Fruit fly (Drosophila melanogaster) whole organism, embryonic: ENCODE measurements around the gene CG6607.

ENCODE experiments used
- Atf6 ChIP-seq: fragments of 200-800 bp; sonication (Bioruptor generic); IDR thresholded peaks from 2 replicates; pipeline ENCODE4 v1.3.6; 2022; ENCODE audit warnings: missing biosample characterization, missing genetic modification characterization
- Bteb2 ChIP-seq: fragments of 200-800 bp; sonication (Bioruptor generic); optimal IDR thresholded peaks from 2 replicates; lab custom pipeline; 2016; ENCODE audit warnings: missing biosample characterization, missing genetic modification characterization
- CG10431 ChIP-seq: fragments of 200-800 bp; sonication (Bioruptor generic); optimal IDR thresholded peaks from 3 replicates; lab custom pipeline; 2018; ENCODE audit warnings: missing biosample characterization, mild to moderate bottlenecking, missing genetic modification characterization
- CG10654 ChIP-seq: fragments of 200-800 bp; sonication (Bioruptor generic); optimal IDR thresholded peaks from 2 replicates; lab custom pipeline; 2016; ENCODE audit warnings: missing biosample characterization, missing genetic modification characterization
- CG11093 ChIP-seq: fragments of 200-800 bp; sonication (Bioruptor generic); IDR thresholded peaks from 3 replicates; pipeline ENCODE4 v1.3.6; 2022; ENCODE audit warnings: missing biosample characterization, missing genetic modification characterization
- CG12659 ChIP-seq: fragments of 200-800 bp; sonication (Bioruptor generic); optimal IDR thresholded peaks from 3 replicates; lab custom pipeline; 2017; ENCODE audit warnings: mild to moderate bottlenecking, missing biosample characterization, missing genetic modification reagents, missing genetic modification characterization
- CG13287 ChIP-seq: fragments of 200-800 bp; sonication (Bioruptor generic); IDR thresholded peaks from 2 replicates; pipeline ENCODE4 v1.3.6; 2022; ENCODE audit warnings: missing biosample characterization, missing genetic modification characterization; ENCODE audit not compliant: partially characterized antibody
- CG14014 ChIP-seq: fragments of 200-800 bp; sonication (Bioruptor generic); IDR thresholded peaks from 2 replicates; pipeline ENCODE4 v1.3.6; 2022; ENCODE audit warnings: missing biosample characterization, missing genetic modification characterization
- CG15601 ChIP-seq: fragments of 200-800 bp; sonication (Bioruptor generic); optimal IDR thresholded peaks from 3 replicates; lab custom pipeline; 2019; ENCODE audit warnings: missing biosample characterization, mild to moderate bottlenecking, missing genetic modification characterization, moderate library complexity
- CG16815 ChIP-seq: fragments of 200-800 bp; sonication (Bioruptor generic); optimal IDR thresholded peaks from 3 replicates; lab custom pipeline; 2017; ENCODE audit warnings: missing biosample characterization, mild to moderate bottlenecking, missing genetic modification characterization
- CG17359 ChIP-seq: fragments of 200-800 bp; sonication (Bioruptor generic); optimal IDR thresholded peaks from 3 replicates; lab custom pipeline; 2018; ENCODE audit warnings: missing biosample characterization, mild to moderate bottlenecking, missing genetic modification characterization, moderate library complexity
- CG17385 ChIP-seq: fragments of 200-800 bp; sonication (Bioruptor generic); optimal IDR thresholded peaks from 3 replicates; lab custom pipeline; 2018; ENCODE audit warnings: missing biosample characterization, mild to moderate bottlenecking, missing genetic modification characterization
- CG17912 ChIP-seq: fragments of 200-800 bp; sonication (Bioruptor generic); optimal IDR thresholded peaks from 2 replicates; lab custom pipeline; 2018; ENCODE audit warnings: missing biosample characterization, mild to moderate bottlenecking, missing genetic modification characterization
- CG18262 ChIP-seq: fragments of 200-800 bp; optimal IDR thresholded peaks from 3 replicates; lab custom pipeline; 2019; ENCODE audit warnings: missing biosample characterization, mild to moderate bottlenecking, missing genetic modification characterization, moderate library complexity
- CG31441 ChIP-seq: fragments of 200-800 bp; sonication (Bioruptor generic); IDR thresholded peaks from 2 replicates; pipeline ENCODE4 v1.3.6; 2022; ENCODE audit warnings: missing biosample characterization, missing genetic modification characterization
- CG4730 ChIP-seq: fragments of 200-800 bp; sonication (Bioruptor generic); IDR thresholded peaks from 2 replicates; pipeline ENCODE4 v1.3.6; 2022; ENCODE audit warnings: missing biosample characterization, missing genetic modification characterization
- CG5245 ChIP-seq: fragments of 200-800 bp; sonication (Bioruptor generic); optimal IDR thresholded peaks from 3 replicates; lab custom pipeline; 2016; ENCODE audit warnings: missing biosample characterization, missing genetic modification characterization
- CG6689 ChIP-seq: fragments of 200-800 bp; sonication (Bioruptor generic); IDR thresholded peaks from 2 replicates; pipeline ENCODE4 v1.3.6; 2022; ENCODE audit warnings: missing biosample characterization, missing genetic modification characterization
- CG7372 ChIP-seq: fragments of 200-800 bp; sonication (Bioruptor generic); IDR thresholded peaks from 2 replicates; pipeline ENCODE4 v1.3.6; 2022; ENCODE audit warnings: missing biosample characterization, missing genetic modification characterization
- CG7745 ChIP-seq: fragments of 200-800 bp; sonication (Bioruptor generic); optimal IDR thresholded peaks from 2 replicates; lab custom pipeline; 2018; ENCODE audit warnings: missing biosample characterization, mild to moderate bottlenecking, missing genetic modification characterization, moderate library complexity
- CG8924 ChIP-seq: fragments of 200-800 bp; optimal IDR thresholded peaks from 3 replicates; lab custom pipeline; 2019; ENCODE audit warnings: missing biosample characterization, mild to moderate bottlenecking, missing genetic modification characterization, moderate library complexity
- D19A ChIP-seq: fragments of 200-800 bp; optimal IDR thresholded peaks from 3 replicates; lab custom pipeline; 2019; ENCODE audit warnings: missing biosample characterization, mild to moderate bottlenecking, missing genetic modification characterization, moderate library complexity
- Deaf1 ChIP-seq: fragments of 200-800 bp; optimal IDR thresholded peaks from 3 replicates; lab custom pipeline; 2019; ENCODE audit warnings: missing biosample characterization, mild to moderate bottlenecking, missing genetic modification characterization, moderate library complexity
- Elba2 ChIP-seq: fragments of 200-800 bp; sonication (Bioruptor generic); optimal IDR thresholded peaks from 3 replicates; lab custom pipeline; 2016; ENCODE audit warnings: missing biosample characterization, missing genetic modification characterization
- Fer1 ChIP-seq: fragments of 200-800 bp; sonication (Bioruptor generic); optimal IDR thresholded peaks from 2 replicates; lab custom pipeline; 2017; ENCODE audit warnings: missing biosample characterization, mild to moderate bottlenecking, missing genetic modification characterization
- Fer3 ChIP-seq: fragments of 200-800 bp; sonication (Bioruptor generic); optimal IDR thresholded peaks from 2 replicates; lab custom pipeline; 2018; ENCODE audit warnings: missing biosample characterization, mild to moderate bottlenecking, missing genetic modification characterization, moderate library complexity
- Hr39 ChIP-seq: fragments of >200 bp; optimal IDR thresholded peaks from 2 replicates; lab custom pipeline; 2017
- Hr51 ChIP-seq, 2 experiments: fragments of 200-800 bp; sonication (Bioruptor generic); optimal IDR thresholded peaks; 2 replicates in 1 of 2; 3 replicates in 1 of 2; lab custom pipeline; 2016 to 2018; ENCODE audit warnings: missing biosample characterization in 2 of 2, missing genetic modification characterization in 2 of 2, mild to moderate bottlenecking in 1 of 2, moderate library complexity in 1 of 2
- Lim3 ChIP-seq: fragments of 200-800 bp; sonication (Bioruptor generic); IDR thresholded peaks from 2 replicates; pipeline ENCODE4 v1.3.6; 2022; ENCODE audit warnings: missing biosample characterization, missing genetic modification characterization
- Rfx ChIP-seq: fragments of 200-800 bp; sonication (Bioruptor generic); IDR thresholded peaks from 2 replicates; pipeline ENCODE4 v1.3.6; 2022; ENCODE audit warnings: missing biosample characterization, missing genetic modification characterization
- TFAM ChIP-seq: fragments of 200-800 bp; sonication (Bioruptor generic); optimal IDR thresholded peaks from 2 replicates; lab custom pipeline; 2017; ENCODE audit warnings: missing biosample characterization, missing genetic modification characterization, inconsistent platforms
- abd-A ChIP-seq: fragments of 200-800 bp; sonication (Bioruptor generic); optimal IDR thresholded peaks from 3 replicates; lab custom pipeline; 2019; ENCODE audit warnings: missing biosample characterization, mild to moderate bottlenecking, missing genetic modification characterization, moderate library complexity
- al ChIP-seq: fragments of 200-800 bp; sonication (Bioruptor generic); IDR thresholded peaks from 2 replicates; pipeline ENCODE4 v1.3.6; 2022; ENCODE audit warnings: missing biosample characterization, missing genetic modification characterization
- amos ChIP-seq: fragments of 200-800 bp; sonication (Bioruptor generic); IDR thresholded peaks from 2 replicates; pipeline ENCODE4 v1.3.6; 2022; ENCODE audit warnings: missing biosample characterization, missing genetic modification characterization; ENCODE audit not compliant: partially characterized antibody
- chn ChIP-seq: fragments of 200-800 bp; sonication (Bioruptor generic); optimal IDR thresholded peaks from 2 replicates; lab custom pipeline; 2016; ENCODE audit warnings: missing biosample characterization, missing genetic modification characterization
- disco-r ChIP-seq: fragments of 200-800 bp; sonication (Bioruptor generic); optimal IDR thresholded peaks from 2 replicates; lab custom pipeline; 2016; ENCODE audit warnings: missing biosample characterization, missing genetic modification characterization
- dm ChIP-seq: fragments of 200-800 bp; sonication (Bioruptor generic); optimal IDR thresholded peaks from 3 replicates; lab custom pipeline; 2016; ENCODE audit warnings: missing biosample characterization, missing genetic modification characterization
- gce ChIP-seq: fragments of 200-800 bp; sonication (Bioruptor generic); IDR thresholded peaks from 3 replicates; pipeline ENCODE4 v1.3.6; 2022; ENCODE audit warnings: missing biosample characterization, missing genetic modification characterization
- gfzf ChIP-seq: fragments of 200-800 bp; sonication (Bioruptor generic); optimal IDR thresholded peaks from 2 replicates; lab custom pipeline; 2016; ENCODE audit warnings: missing biosample characterization, mild to moderate bottlenecking, missing genetic modification characterization, moderate library complexity
- h ChIP-seq: fragments of >200 bp; optimal IDR thresholded peaks from 2 replicates; lab custom pipeline; 2017
- kay ChIP-seq: fragments of 200-800 bp; sonication (Bioruptor generic); optimal IDR thresholded peaks from 2 replicates; lab custom pipeline; 2016; ENCODE audit warnings: missing biosample characterization, missing genetic modification characterization
- klu ChIP-seq: fragments of 200-800 bp; sonication (Bioruptor generic); IDR thresholded peaks from 2 replicates; pipeline ENCODE4 v1.3.6; 2022; ENCODE audit warnings: missing biosample characterization, missing genetic modification characterization
- pum ChIP-seq: fragments of 200-800 bp; sonication (Bioruptor generic); optimal IDR thresholded peaks from 2 replicates; lab custom pipeline; 2016; ENCODE audit warnings: missing biosample characterization, missing genetic modification characterization
- ranshi ChIP-seq: fragments of 200-800 bp; sonication (Bioruptor generic); IDR thresholded peaks from 2 replicates; pipeline ENCODE4 v1.3.6; 2022; ENCODE audit warnings: missing biosample characterization, missing genetic modification characterization
- ro ChIP-seq: fragments of 200-800 bp; sonication (Bioruptor generic); IDR thresholded peaks from 2 replicates; pipeline ENCODE4 v1.3.6; 2022; ENCODE audit warnings: missing biosample characterization, missing genetic modification characterization
- so ChIP-seq: fragments of 200-800 bp; sonication (Bioruptor generic); IDR thresholded peaks from 3 replicates; pipeline ENCODE4 v1.3.6; 2022; ENCODE audit warnings: missing biosample characterization, missing genetic modification characterization
- stc ChIP-seq: fragments of 200-800 bp; sonication (Bioruptor generic); IDR thresholded peaks from 2 replicates; pipeline ENCODE4 v1.3.6; 2022; ENCODE audit warnings: missing biosample characterization, missing genetic modification characterization
- tll ChIP-seq, 2 experiments: fragments of 200-800 bp in 1 of 2; fragments of >200 bp in 1 of 2; sonication (Bioruptor generic) in 1 of 2; optimal IDR thresholded peaks; 2 replicates each; lab custom pipeline; 2017 to 2019; ENCODE audit warnings: missing biosample characterization in 2 of 2, missing genetic modification characterization in 2 of 2, mild to moderate bottlenecking in 1 of 2, moderate library complexity in 1 of 2
- trem ChIP-seq: fragments of 200-800 bp; optimal IDR thresholded peaks from 3 replicates; lab custom pipeline; 2019; ENCODE audit warnings: missing biosample characterization, mild to moderate bottlenecking, missing genetic modification characterization, moderate library complexity
- usp ChIP-seq: fragments of >200 bp; optimal IDR thresholded peaks from 2 replicates; lab custom pipeline; 2017; ENCODE audit warnings: missing biosample characterization, missing genetic modification characterization

CG6607 gene

DNA sequence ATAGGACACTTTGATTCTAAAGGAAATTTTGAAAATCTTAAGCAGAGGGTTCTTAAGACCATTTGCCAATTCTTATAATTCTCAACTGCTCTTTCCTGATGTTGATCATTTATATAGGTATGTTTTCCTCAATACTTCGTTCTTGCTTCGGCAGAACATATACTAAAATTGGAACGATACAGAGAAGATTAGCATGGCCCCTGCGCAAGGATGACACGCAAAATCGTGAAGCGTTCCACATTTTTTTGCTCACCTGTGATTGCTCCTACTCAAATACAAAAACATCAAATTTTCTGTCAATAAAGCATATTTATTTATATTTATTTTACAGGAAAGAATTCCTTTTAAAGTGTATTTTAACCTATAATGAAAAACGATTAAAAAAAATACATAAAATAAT, 28.7 kb downstream of the CG6607 start (continued):
- TF ChIP-seq amos (GFP tag; lab: Robert Waterston, UW), result peak; percentile 68; the same call in 1 of the 2 replicates
- TF ChIP-seq disco-r (GFP tag; lab: Kevin White, UChicago), result no peak
- TF ChIP-seq D19A (tag; lab: Kevin White, UChicago), result no peak
- no peak for TF ChIP-seq CG17385 (GFP tag; lab: Kevin White, UChicago)
- no peak for TF ChIP-seq ranshi (GFP tag; lab: Robert Waterston, UW)
- no peak for TF ChIP-seq CG11093 (GFP tag; lab: Robert Waterston, UW)
- no peak for TF ChIP-seq CG6689 (GFP tag; lab: Robert Waterston, UW)
- no peak for TF ChIP-seq Rfx
- TF ChIP-seq TFAM (GFP tag; lab: Kevin White, UChicago), result no peak

DNA sequence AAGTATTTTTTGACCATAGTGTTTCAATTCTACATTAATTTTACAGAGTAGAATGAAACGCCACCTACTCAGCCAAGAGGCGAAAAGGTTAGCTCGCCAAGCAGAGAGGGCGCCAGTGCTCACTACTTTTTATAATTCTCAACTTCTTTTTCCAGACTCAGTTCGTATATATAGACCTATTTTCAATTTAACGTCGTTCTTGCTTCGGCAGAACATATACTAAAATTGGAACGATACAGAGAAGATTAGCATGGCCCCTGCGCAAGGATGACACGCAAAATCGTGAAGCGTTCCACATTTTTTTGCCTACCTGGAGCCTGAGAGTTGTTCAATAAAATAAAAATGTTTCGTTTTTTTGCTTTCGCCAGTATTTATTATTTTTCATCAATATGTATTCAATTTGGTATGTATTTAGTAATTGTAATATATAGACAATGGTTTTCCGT, 29.2 kb downstream of the CG6607 start:
- TF ChIP-seq h (lab: Kevin White, UChicago), result no peak
- peak; percentile 51; the same call in 1 of the 2 replicates for TF ChIP-seq Atf6 (GFP tag; lab: Robert Waterston, UW)
- TF ChIP-seq Lim3 (GFP tag; lab: Robert Waterston, UW), result no peak
- TF ChIP-seq CG7372 (GFP tag; lab: Robert Waterston, UW), result no peak
- peak; percentile 22 for TF ChIP-seq CG17385 (GFP tag; lab: Kevin White, UChicago)
- 0 out of 2 replicates have a peak, but pooled peaks have one; percentile 15 for TF ChIP-seq klu (GFP tag; lab: Robert Waterston, UW)
- TF ChIP-seq CG10431 (GFP tag; lab: Kevin White, UChicago), result no peak
- TF ChIP-seq usp, result no peak
- TF ChIP-seq CG7745, result no peak
- peak; percentile 54 for TF ChIP-seq CG17359
- peak; percentile 31 for TF ChIP-seq dm (GFP tag; lab: Kevin White, UChicago)
- no peak for TF ChIP-seq al (GFP tag; lab: Robert Waterston, UW)
- TF ChIP-seq CG10654 (GFP tag; lab: Kevin White, UChicago), result no peak
- TF ChIP-seq CG14014 (GFP tag; lab: Robert Waterston, UW), result peak; percentile 15; the same call in 1 of the 2 replicates
- TF ChIP-seq abd-A, result no peak
- TF ChIP-seq ro (GFP tag; lab: Robert Waterston, UW), result no peak
- TF ChIP-seq Fer1 (GFP tag; lab: Kevin White, UChicago), result peak; percentile 59
- peak; percentile 54 for TF ChIP-seq CG18262
- peak; percentile 46 for TF ChIP-seq CG17912 (GFP tag; lab: Kevin White, UChicago)
- TF ChIP-seq Hr39 (lab: Kevin White, UChicago), result no peak
- TF ChIP-seq gce (GFP tag; lab: Robert Waterston, UW), result no peak
- peak; percentile 57 for TF ChIP-seq Bteb2
- peak; percentile 80; the same call in 1 of the 2 replicates for TF ChIP-seq amos (GFP tag; lab: Robert Waterston, UW)
- no peak for TF ChIP-seq CG8924 (tag; lab: Kevin White, UChicago)
- TF ChIP-seq Hr51 (GFP tag; optimal IDR thresholded peaks at IDR 0.05; lab: Kevin White, UChicago), result peak; percentile 56 to 62
- peak; percentile 96 for TF ChIP-seq CG15601 (tag; lab: Kevin White, UChicago)
- peak; percentile 4 for TF ChIP-seq Deaf1
- TF ChIP-seq pum, result peak; percentile 22
- peak; percentile 12 for TF ChIP-seq Elba2 (GFP tag; lab: Kevin White, UChicago)
- TF ChIP-seq gfzf, result peak; percentile 12
- peak; percentile 34 for TF ChIP-seq Fer3 (tag; lab: Kevin White, UChicago)
- TF ChIP-seq CG5245 (GFP tag; lab: Kevin White, UChicago), result peak; percentile 87
- TF ChIP-seq trem (tag; lab: Kevin White, UChicago), result peak; percentile 17
- peak; percentile 54 for TF ChIP-seq CG12659 (GFP tag; lab: Kevin White, UChicago)
- no peak for TF ChIP-seq tll (GFP tag; optimal IDR thresholded peaks at IDR 0.05; lab: Kevin White, UChicago)
- peak; percentile 14; the same call in 1 of the 3 replicates for TF ChIP-seq so
- TF ChIP-seq kay (GFP tag; lab: Kevin White, UChicago), result peak; percentile 18
- peak; percentile 45 for TF ChIP-seq CG16815
- peak; percentile 63 for TF ChIP-seq CG13287 (GFP tag; lab: Robert Waterston, UW)
- peak; percentile 55 for TF ChIP-seq chn
- TF ChIP-seq CG31441, result no peak; the same call in 1 of the 2 replicates
- TF ChIP-seq stc (GFP tag; lab: Robert Waterston, UW), result no peak
- no peak; the same call in 1 of the 2 replicates for TF ChIP-seq CG4730 (GFP tag; lab: Robert Waterston, UW)
